Worm (Caenorhabditis elegans) whole organism, L4 larva: ENCODE data around the gene B0222.11.

Source experiments
- D1046.2 ChIP-seq: fragments of 200-800 bp; sonication (Bioruptor generic); IDR thresholded peaks from 2 replicates; pipeline ENCODE4 v1.3.6; 2022; ENCODE audit warnings: missing genetic modification characterization, missing compliant biosample characterization
- F26F4.8 ChIP-seq: fragments of 200-800 bp; sonication (Bioruptor generic); conservative IDR thresholded peaks from 2 replicates; pipeline ENCODE4 v1.3.6; 2022; ENCODE audit warnings: missing genetic modification characterization, missing compliant biosample characterization
- T20F7.1 ChIP-seq: fragments of 200-800 bp; sonication (Bioruptor generic); optimal IDR thresholded peaks from 2 replicates; lab custom pipeline; 2018; ENCODE audit warnings: mild to moderate bottlenecking, missing genetic modification characterization, missing compliant biosample characterization
- T26A8.4 ChIP-seq: fragments of 200-800 bp; sonication (Bioruptor generic); IDR thresholded peaks from 2 replicates; pipeline ENCODE4 v1.3.6; 2022; ENCODE audit warnings: missing genetic modification characterization, missing compliant biosample characterization
- Y105C5A.15 ChIP-seq: fragments of 200-800 bp; sonication (Bioruptor generic); IDR thresholded peaks from 2 replicates; pipeline ENCODE4 v1.3.6; 2022; ENCODE audit warnings: missing genetic modification characterization, missing compliant biosample characterization
- Y48G9A.11 ChIP-seq: fragments of 200-800 bp; sonication (Bioruptor generic); IDR thresholded peaks from 2 replicates; pipeline ENCODE4 v1.3.6; 2022; ENCODE audit warnings: missing genetic modification reagents, missing genetic modification characterization, missing compliant biosample characterization
- aha-1 ChIP-seq: fragments of 150-350 bp; peaks from one replicate; lab custom pipeline; 2014; ENCODE audit warnings: missing biosample characterization, missing genetic modification characterization
- ceh-28 ChIP-seq: fragments of 150-350 bp; optimal IDR thresholded peaks from 2 replicates; lab custom pipeline; 2014; ENCODE audit warnings: missing biosample characterization, missing genetic modification reagents, missing genetic modification characterization
- ceh-44 ChIP-seq: fragments of 200-800 bp; sonication (Bioruptor generic); IDR thresholded peaks from 2 replicates; pipeline ENCODE4 v1.3.6; 2022; ENCODE audit warnings: missing genetic modification reagents, missing genetic modification characterization, missing compliant biosample characterization
- ctbp-1 ChIP-seq: fragments of 200-800 bp; sonication (Bioruptor generic); IDR thresholded peaks from 2 replicates; pipeline ENCODE4 v1.3.6; 2022; ENCODE audit warnings: missing genetic modification reagents, missing genetic modification characterization, missing compliant biosample characterization
- daf-12 ChIP-seq: fragments of 150-350 bp; optimal IDR thresholded peaks from 2 replicates; lab custom pipeline; 2014; ENCODE audit warnings: missing biosample characterization, missing genetic modification reagents, missing genetic modification characterization
- dmd-8 ChIP-seq: fragments of 200-800 bp; sonication (Bioruptor generic); IDR thresholded peaks from 2 replicates; pipeline ENCODE4 v1.3.6; 2022; ENCODE audit warnings: missing genetic modification characterization, missing compliant biosample characterization
- dpl-1 ChIP-seq: fragments of 150-350 bp; optimal IDR thresholded peaks from 2 replicates; lab custom pipeline; 2014; ENCODE audit warnings: missing biosample characterization, missing genetic modification reagents, missing genetic modification characterization
- egl-27 ChIP-seq: sonication (generic microtip); optimal IDR thresholded peaks from 3 replicates; lab custom pipeline; 2017; ENCODE audit warnings: missing biosample characterization, missing genetic modification reagents, missing genetic modification characterization
- egl-43 ChIP-seq: fragments of 200-800 bp; sonication (Bioruptor generic); IDR thresholded peaks from 2 replicates; pipeline ENCODE4 v1.3.6; 2022; ENCODE audit warnings: missing genetic modification reagents, missing genetic modification characterization, missing compliant biosample characterization
- fos-1 ChIP-seq: fragments of 150-350 bp; optimal IDR thresholded peaks from 2 replicates; lab custom pipeline; 2014; ENCODE audit warnings: missing biosample characterization, missing genetic modification characterization
- hif-1 ChIP-seq, 2 experiments: sonication (generic microtip); optimal IDR thresholded peaks; 2 replicates each; lab custom pipeline; 2016 to 2017; ENCODE audit warnings: missing compliant biosample characterization in 2 of 2, missing genetic modification characterization in 2 of 2, missing genetic modification reagents in 2 of 2, missing genotype in 2 of 2, mild to moderate bottlenecking in 1 of 2
- lin-29 ChIP-seq: fragments of 200-800 bp; sonication (Bioruptor generic); IDR thresholded peaks from 2 replicates; pipeline ENCODE4 v1.3.6; 2022; ENCODE audit warnings: missing genetic modification reagents, missing genetic modification characterization, missing compliant biosample characterization
- lsy-2 ChIP-seq, 2 experiments: fragments of 150-350 bp in 1 of 2; sonication (generic microtip) in 1 of 2; optimal IDR thresholded peaks; 2 replicates each; lab custom pipeline; 2014 to 2017; ENCODE audit warnings: missing biosample characterization in 2 of 2, missing genetic modification characterization in 2 of 2
- mdl-1 ChIP-seq, 2 experiments: fragments of 150-350 bp in 1 of 2; sonication (generic microtip) in 1 of 2; optimal IDR thresholded peaks; 2 replicates each; lab custom pipeline; 2014 to 2017; ENCODE audit warnings: missing biosample characterization in 2 of 2, missing genetic modification characterization in 2 of 2
- mep-1 ChIP-seq: fragments of 150-350 bp; sonication (generic microtip); optimal IDR thresholded peaks from 3 replicates; lab custom pipeline; 2014; ENCODE audit warnings: missing biosample characterization, missing genetic modification characterization
- mes-2 ChIP-seq: sonication (generic microtip); optimal IDR thresholded peaks from 2 replicates; lab custom pipeline; 2016; ENCODE audit warnings: missing genotype, mild to moderate bottlenecking, missing genetic modification characterization, missing compliant biosample characterization; ENCODE audit not compliant: poor library complexity, severe bottlenecking
- mxl-3 ChIP-seq: fragments of 200-800 bp; sonication (Bioruptor generic); optimal IDR thresholded peaks from 2 replicates; lab custom pipeline; 2018; ENCODE audit warnings: mild to moderate bottlenecking, missing genetic modification characterization, missing compliant biosample characterization
- nhr-102 ChIP-seq: sonication (generic microtip); optimal IDR thresholded peaks from 2 replicates; lab custom pipeline; 2016; ENCODE audit warnings: mild to moderate bottlenecking, missing genetic modification characterization, moderate library complexity, missing compliant biosample characterization
- nhr-11 ChIP-seq: fragments of 150-350 bp; optimal IDR thresholded peaks from 2 replicates; lab custom pipeline; 2014; ENCODE audit warnings: missing biosample characterization, missing genetic modification characterization
- nhr-237 ChIP-seq: sonication (generic microtip); optimal IDR thresholded peaks from 2 replicates; lab custom pipeline; 2017; ENCODE audit warnings: missing biosample characterization, missing genetic modification characterization
- nhr-25 ChIP-seq: sonication (generic microtip); optimal IDR thresholded peaks from 2 replicates; lab custom pipeline; 2017; ENCODE audit warnings: missing genetic modification characterization, mild to moderate bottlenecking, missing compliant biosample characterization, antibody characterized with exemption, moderate library complexity, borderline replicate concordance; ENCODE audit not compliant: insufficient read depth
- nhr-28 ChIP-seq: fragments of 150-350 bp; optimal IDR thresholded peaks from 2 replicates; lab custom pipeline; 2014; ENCODE audit warnings: missing biosample characterization, missing genetic modification characterization
- nhr-6 ChIP-seq: fragments of 150-350 bp; optimal IDR thresholded peaks from 2 replicates; lab custom pipeline; 2014; ENCODE audit warnings: missing biosample characterization, missing genetic modification characterization
- nhr-76 ChIP-seq: fragments of 150-350 bp; optimal IDR thresholded peaks from 2 replicates; lab custom pipeline; 2014; ENCODE audit warnings: missing biosample characterization, missing genetic modification characterization
- nhr-77 ChIP-seq: fragments of 150-350 bp; optimal IDR thresholded peaks from 2 replicates; lab custom pipeline; 2014; ENCODE audit warnings: missing biosample characterization, missing genetic modification characterization
- pha-4 ChIP-seq, 2 experiments: fragments of 150-350 bp in 1 of 2; fragments of 200-800 bp in 1 of 2; sonication (Bioruptor generic) in 1 of 2; IDR thresholded peaks in 1 of 2; optimal IDR thresholded peaks in 1 of 2; 2 replicates each; pipeline versions ENCODE4 v1.3.6 to Lab custom; 2014 to 2022; ENCODE audit warnings: missing genetic modification characterization in 2 of 2, missing genetic modification reagents in 2 of 2, missing biosample characterization in 1 of 2, missing compliant biosample characterization in 1 of 2
- pqm-1 ChIP-seq: sonication (generic microtip); optimal IDR thresholded peaks from 2 replicates; lab custom pipeline; 2017; ENCODE audit warnings: missing biosample characterization, missing genetic modification characterization
- set-16 ChIP-seq: fragments of 200-800 bp; sonication (Bioruptor generic); IDR thresholded peaks from 2 replicates; pipeline ENCODE4 v1.3.6; 2022; ENCODE audit warnings: missing genetic modification reagents, missing genetic modification characterization, missing compliant biosample characterization
- skn-1 ChIP-seq: fragments of 150-350 bp; optimal IDR thresholded peaks from 2 replicates; lab custom pipeline; 2014; ENCODE audit warnings: missing biosample characterization, missing genetic modification characterization
- snpc-1.2 ChIP-seq: fragments of 200-800 bp; sonication (Bioruptor generic); IDR thresholded peaks from 2 replicates; pipeline ENCODE4 v1.3.6; 2022; ENCODE audit warnings: missing genetic modification reagents, missing genetic modification characterization, missing compliant biosample characterization
- spr-1 ChIP-seq: sonication (generic microtip); optimal IDR thresholded peaks from 2 replicates; lab custom pipeline; 2016; ENCODE audit warnings: mild to moderate bottlenecking, missing genetic modification characterization, missing compliant biosample characterization
- tag-97 ChIP-seq: fragments of 200-800 bp; sonication (Bioruptor generic); IDR thresholded peaks from 2 replicates; pipeline ENCODE4 v1.3.6; 2022; ENCODE audit warnings: missing genetic modification characterization, missing compliant biosample characterization
- unc-130 ChIP-seq: sonication (generic microtip); optimal IDR thresholded peaks from 2 replicates; lab custom pipeline; 2016; ENCODE audit warnings: missing genetic modification reagents, missing genetic modification characterization, missing compliant biosample characterization
- unc-39 ChIP-seq: sonication (generic microtip); optimal IDR thresholded peaks from 2 replicates; lab custom pipeline; 2017; ENCODE audit warnings: missing biosample characterization, missing genetic modification characterization
- unc-62 ChIP-seq, 3 experiments: fragments of 150-350 bp in 1 of 3; sonication (generic microtip); optimal IDR thresholded peaks in 2 of 3; peaks in 1 of 3; 1 replicate in 1 of 3; 2 replicates in 2 of 3; lab custom pipeline; 2014 to 2017; ENCODE audit warnings: missing biosample characterization in 3 of 3, missing genetic modification characterization in 3 of 3, missing genetic modification reagents in 3 of 3, missing genotype in 1 of 3
- zfp-2 ChIP-seq: sonication (generic microtip); optimal IDR thresholded peaks from 2 replicates; lab custom pipeline; 2016; ENCODE audit warnings: mild to moderate bottlenecking, missing genetic modification characterization, missing compliant biosample characterization
- zip-2 ChIP-seq: fragments of 150-350 bp; optimal IDR thresholded peaks from 2 replicates; lab custom pipeline; 2014; ENCODE audit warnings: missing biosample characterization, missing genetic modification characterization

The B0222.11 gene

DNA sequence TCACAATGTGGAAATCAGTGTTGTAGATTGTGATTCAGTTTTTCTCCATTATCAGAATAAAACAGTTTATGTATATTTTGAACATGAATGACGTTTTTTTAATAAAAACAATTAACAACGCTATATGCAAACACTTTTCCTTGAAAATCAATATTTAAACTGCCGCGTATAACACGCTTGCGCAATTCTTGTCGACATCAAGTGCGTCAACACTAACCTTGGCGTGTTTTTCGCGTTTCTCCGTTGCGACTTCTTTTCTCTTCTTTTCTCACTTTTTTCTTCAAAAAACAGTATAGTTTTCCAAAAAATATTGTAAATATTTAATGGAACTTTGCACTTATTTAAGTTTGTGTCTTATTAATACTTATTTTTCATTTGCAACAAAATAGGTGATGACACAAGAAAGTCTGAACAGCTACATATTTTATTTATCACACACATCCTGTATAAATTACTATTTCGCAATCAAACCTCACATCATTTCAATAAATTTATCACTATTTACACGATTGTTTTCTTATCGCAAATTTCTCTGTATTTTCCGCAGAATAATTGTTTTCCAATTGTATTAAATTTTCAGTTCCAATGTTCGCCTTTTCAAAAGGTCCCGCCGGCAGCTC, 7.3 kb upstream of the B0222.11 start, which contains the start of gene spas-1 (continued):
- TF ChIP-seq lsy-2 (tag; optimal IDR thresholded peaks at IDR 0.05; lab: Kevin White, UChicago): peak; percentile 69 to 93
- TF ChIP-seq T26A8.4: peak; percentile 88
- TF ChIP-seq nhr-28 (tag; lab: Kevin White, UChicago): peak; percentile 74
- TF ChIP-seq skn-1 (tag; lab: Kevin White, UChicago): no peak
- no peak for TF ChIP-seq egl-43 (GFP tag; lab: Robert Waterston, UW)
- peak; percentile 92 for TF ChIP-seq nhr-77 (tag; lab: Kevin White, UChicago)
- TF ChIP-seq egl-27 (tag; lab: Kevin White, UChicago): no peak
- peak; percentile 97 for TF ChIP-seq dpl-1 (GFP tag; lab: Kevin White, UChicago)
- peak; percentile 26 for TF ChIP-seq fos-1 (tag; lab: Kevin White, UChicago)
- TF ChIP-seq F26F4.8 (GFP tag; lab: Robert Waterston, UW): no peak
- no peak for TF ChIP-seq tag-97
- TF ChIP-seq zfp-2: peak; percentile 37
- TF ChIP-seq zip-2: peak; percentile 54
- TF ChIP-seq hif-1 (tag; optimal IDR thresholded peaks at IDR 0.05; lab: Kevin White, UChicago): peak in 1 of 2 experiments; percentile 51
- no peak for TF ChIP-seq pha-4 (GFP tag; IDR thresholded peaks at IDR 0.05; lab: Robert Waterston, UW)
- peak; percentile 54 for TF ChIP-seq pha-4 (tag; optimal IDR thresholded peaks at IDR 0.05; lab: Kevin White, UChicago)
- TF ChIP-seq snpc-1.2 (GFP tag; lab: Robert Waterston, UW): no peak
- TF ChIP-seq dmd-8 (GFP tag; lab: Robert Waterston, UW): no peak
- TF ChIP-seq pqm-1: peak; percentile 34
- peak; percentile 92 for TF ChIP-seq nhr-102 (tag; lab: Kevin White, UChicago)
- no peak for TF ChIP-seq nhr-237 (tag; lab: Kevin White, UChicago)
- peak; percentile 94 for TF ChIP-seq mep-1 (tag; lab: Kevin White, UChicago)
- TF ChIP-seq aha-1 (tag; lab: Kevin White, UChicago): peak; percentile 85
- no peak for TF ChIP-seq lin-29 (GFP tag; lab: Robert Waterston, UW)
- no peak for TF ChIP-seq D1046.2 (GFP tag; lab: Robert Waterston, UW)
- TF ChIP-seq nhr-6 (tag; lab: Kevin White, UChicago): peak; percentile 83
- TF ChIP-seq nhr-76: peak; percentile 11
- TF ChIP-seq mdl-1 (tag; optimal IDR thresholded peaks at IDR 0.05; lab: Kevin White, UChicago): peak in 1 of 2 experiments; percentile 35
- TF ChIP-seq mxl-3: peak; percentile 50
- TF ChIP-seq unc-62 (GFP tag; optimal IDR thresholded peaks at IDR 0.05 in 1 of 2; lab: Kevin White, UChicago): peak in 1 of 2 experiments; percentile 96
- TF ChIP-seq unc-62 (tag; optimal IDR thresholded peaks at IDR 0.05; lab: Kevin White, UChicago): no peak
- peak; percentile 87 for TF ChIP-seq T20F7.1 (GFP tag; lab: Kevin White, UChicago)
- no peak for TF ChIP-seq ceh-28
- TF ChIP-seq unc-39 (tag; lab: Kevin White, UChicago): no peak
- TF ChIP-seq daf-12: no peak
- no peak for TF ChIP-seq ceh-44 (GFP tag; lab: Robert Waterston, UW)
- TF ChIP-seq nhr-11: peak; percentile 74
- TF ChIP-seq Y48G9A.11 (GFP tag; lab: Robert Waterston, UW): no peak
- TF ChIP-seq mes-2 (tag; lab: Kevin White, UChicago): peak; percentile 89
- TF ChIP-seq spr-1 (tag; lab: Kevin White, UChicago): peak; percentile 51
- no peak for TF ChIP-seq Y105C5A.15
- TF ChIP-seq unc-130 (GFP tag; lab: Kevin White, UChicago): peak; percentile 45
- TF ChIP-seq ctbp-1 (GFP tag; lab: Robert Waterston, UW): peak; percentile 76
- TF ChIP-seq set-16 (GFP tag; lab: Robert Waterston, UW): no peak
- peak; percentile 52 for TF ChIP-seq nhr-25 (tag; lab: Kevin White, UChicago)
